3 worm cellular contexts compared by ENCODE assay signal in genomic region chrV:13854306-13854705, ce11.
TF ChIP-seq lines count a peak whose summit lies in the region.

Gene ttr-21, minus strand, starts transcription at chrV:13854405.

TF ChIP-seq in whole organism, L1 larva, 84 proteins besides CTCF, POLR2A, EP300 and RAD21:
- TF ChIP-seq fkh-8 (tag; optimal IDR thresholded peaks at IDR 0.05; lab: Kevin White, UChicago) (no peak), nhr-20 (tag; optimal IDR thresholded peaks at IDR 0.05; lab: Kevin White, UChicago) (peak; percentile 9)

TF ChIP-seq in whole organism, L2 larva, 48 proteins besides CTCF, POLR2A, EP300 and RAD21:
- TF ChIP-seq F13H6.1 (tag; optimal IDR thresholded peaks at IDR 0.05; lab: Kevin White, UChicago) (peak; percentile 10), mdl-1 (tag; optimal IDR thresholded peaks at IDR 0.05; lab: Kevin White, UChicago) (no peak)

TF ChIP-seq in whole organism, L3 larva, 47 proteins besides CTCF, POLR2A, EP300 and RAD21:
- TF ChIP-seq elt-2 (tag; optimal IDR thresholded peaks at IDR 0.05; lab: Kevin White, UChicago), result no peak
- TF ChIP-seq pha-4 (tag; optimal IDR thresholded peaks at IDR 0.05; lab: Kevin White, UChicago), result peak; percentile 91
